Fruit fly (Drosophila melanogaster) whole organism: ENCODE measurements around the gene Surf6.
A peak's percentile ranks its signal among the peaks of the same experiment; 100 is the strongest.

Experiments
- CG8478 ChIP-seq: fragments of >200 bp; optimal IDR thresholded peaks from 2 replicates; lab custom pipeline; 2018; ENCODE audit warnings: inconsistent platforms
- Dll ChIP-seq: fragments of >200 bp; optimal IDR thresholded peaks from 2 replicates; lab custom pipeline; 2017
- EcR ChIP-seq, 2 experiments: fragments of >200 bp; optimal IDR thresholded peaks; 2 replicates each; lab custom pipeline; 2017; ENCODE audit warnings: missing biosample characterization in 2 of 2, missing genetic modification characterization in 2 of 2, missing genetic modification reagents in 2 of 2
- pan ChIP-seq: fragments of >200 bp; optimal IDR thresholded peaks from 2 replicates; lab custom pipeline; 2017
- psq ChIP-seq: fragments of >200 bp; optimal IDR thresholded peaks from 2 replicates; lab custom pipeline; 2017
- usp ChIP-seq: fragments of >200 bp; optimal IDR thresholded peaks from 2 replicates; lab custom pipeline; 2017; ENCODE audit warnings: missing biosample characterization, missing genetic modification characterization, mixed read lengths

Surf6 gene

dm6 chr3R:19875118-19875887 lies 29.4 kb downstream of the Surf6 start, which contains the start of gene Mrp5:
TSS of gene Mrp5 (minus strand) at chr3R:19875678.
- TF ChIP-seq CG8478 (lab: Kevin White, UChicago) = no peak
- TF ChIP-seq EcR (GFP tag; optimal IDR thresholded peaks at IDR 0.05; lab: Kevin White, UChicago) = no peak
- TF ChIP-seq usp (GFP tag; lab: Kevin White, UChicago) = no peak
- no peak for TF ChIP-seq psq (lab: Kevin White, UChicago)
- peak; percentile 75 for TF ChIP-seq Dll (lab: Kevin White, UChicago)
- TF ChIP-seq pan = no peak

- TF ChIP-seq Dll (lab: Kevin White, UChicago) (no peak), EcR (GFP tag; optimal IDR thresholded peaks at IDR 0.05; lab: Kevin White, UChicago) (no peak), psq (lab: Kevin White, UChicago) (no peak), pan (no peak), CG8478 (lab: Kevin White, UChicago) (no peak), usp (GFP tag; lab: Kevin White, UChicago) (no peak)
These were observed 31.4 kb downstream of the Surf6 start for dm6 chr3R:19873102-19873737.

- TF ChIP-seq CG8478 (lab: Kevin White, UChicago) (no peak), psq (lab: Kevin White, UChicago) (no peak), EcR (GFP tag; optimal IDR thresholded peaks at IDR 0.05; lab: Kevin White, UChicago) (no peak), pan (no peak), usp (GFP tag; lab: Kevin White, UChicago) (no peak), Dll (lab: Kevin White, UChicago) (no peak)
These were observed 40.5 kb downstream of the Surf6 start, which contains the start of the genes CG4572 and CG4686 for dm6 chr3R:19863979-19864775. TSS of gene CG4572 (minus strand) at chr3R:19864393. TSS of gene CG4686 (plus strand) at chr3R:19864496.

dm6 chr3R:19860996-19861719 lies 43.5 kb downstream of the Surf6 start, which contains the start of the genes Ire1 and Mrm2:
TSS of gene Ire1 (minus strand) at chr3R:19861291.
TSS of gene Mrm2 (plus strand) at chr3R:19861610.
- TF ChIP-seq CG8478 (lab: Kevin White, UChicago) = no peak
- no peak for TF ChIP-seq EcR (GFP tag; optimal IDR thresholded peaks at IDR 0.05; lab: Kevin White, UChicago)

dm6 chr3R:19859370-19860033 lies 45.2 kb downstream of the Surf6 start:
- no peak for TF ChIP-seq EcR (GFP tag; optimal IDR thresholded peaks at IDR 0.05; lab: Kevin White, UChicago)
- no peak for TF ChIP-seq Dll (lab: Kevin White, UChicago)
- TF ChIP-seq CG8478 (lab: Kevin White, UChicago) = no peak
- no peak for TF ChIP-seq usp (GFP tag; lab: Kevin White, UChicago)
- TF ChIP-seq psq (lab: Kevin White, UChicago) = no peak
- no peak for TF ChIP-seq pan

- TF ChIP-seq CG8478 (lab: Kevin White, UChicago) (no peak), psq (lab: Kevin White, UChicago) (no peak), Dll (lab: Kevin White, UChicago) (no peak), pan (no peak), EcR (GFP tag; optimal IDR thresholded peaks at IDR 0.05; lab: Kevin White, UChicago) (no peak), usp (GFP tag; lab: Kevin White, UChicago) (no peak)
These were observed 45.7 kb downstream of the Surf6 start for dm6 chr3R:19858944-19859343.

- TF ChIP-seq usp (GFP tag; lab: Kevin White, UChicago) = no peak
- TF ChIP-seq pan = no peak
- no peak for TF ChIP-seq EcR (GFP tag; optimal IDR thresholded peaks at IDR 0.05; lab: Kevin White, UChicago)
These were observed 46.5 kb downstream of the Surf6 start for dm6 chr3R:19858017-19858659.
